Fruit fly (Drosophila melanogaster) whole organism, embryonic: ENCODE measurements around the gene Nopp140.
A peak's percentile ranks its signal among the peaks of the same experiment; 100 is the strongest.

Source experiments
- ATbp ChIP-seq: fragments of 200-800 bp; sonication (Bioruptor generic); optimal IDR thresholded peaks from 2 replicates; lab custom pipeline; 2017; ENCODE audit warnings: missing biosample characterization, mild to moderate bottlenecking, missing genetic modification characterization, missing genetic modification reagents
- CG10321 ChIP-seq: fragments of 200-800 bp; sonication (Bioruptor generic); IDR thresholded peaks from 2 replicates; pipeline ENCODE4 v1.3.6; 2022; ENCODE audit warnings: missing biosample characterization, missing genetic modification characterization
- CG10431 ChIP-seq: fragments of 200-800 bp; sonication (Bioruptor generic); optimal IDR thresholded peaks from 3 replicates; lab custom pipeline; 2018; ENCODE audit warnings: missing biosample characterization, mild to moderate bottlenecking, missing genetic modification characterization
- CG11398 ChIP-seq: fragments of 200-800 bp; sonication (Bioruptor generic); optimal IDR thresholded peaks from 2 replicates; lab custom pipeline; 2016; ENCODE audit warnings: missing biosample characterization, missing genetic modification characterization
- CG11696 ChIP-seq: fragments of 200-800 bp; sonication (Bioruptor generic); IDR thresholded peaks from 2 replicates; pipeline ENCODE4 v1.3.6; 2022; ENCODE audit warnings: missing biosample characterization, missing genetic modification characterization
- CG11723 ChIP-seq: fragments of 200-800 bp; sonication (Bioruptor generic); optimal IDR thresholded peaks from 2 replicates; lab custom pipeline; 2017; ENCODE audit warnings: missing biosample characterization, mild to moderate bottlenecking, missing genetic modification characterization
- CG12744 ChIP-seq: fragments of 200-800 bp; sonication (Bioruptor generic); optimal IDR thresholded peaks from 2 replicates; lab custom pipeline; 2016; ENCODE audit warnings: missing biosample characterization, missing genetic modification characterization
- CG14441 ChIP-seq: fragments of 200-800 bp; sonication (Bioruptor generic); IDR thresholded peaks from 2 replicates; pipeline ENCODE4 v1.3.6; 2022; ENCODE audit warnings: missing biosample characterization, missing genetic modification characterization
- CG14860 ChIP-seq: fragments of 200-800 bp; sonication (Bioruptor generic); IDR thresholded peaks from 3 replicates; pipeline ENCODE4 v1.3.6; 2022; ENCODE audit warnings: missing biosample characterization, missing genetic modification characterization; ENCODE audit not compliant: partially characterized antibody
- CG15073 ChIP-seq: fragments of 200-800 bp; sonication (Bioruptor generic); optimal IDR thresholded peaks from 2 replicates; lab custom pipeline; 2016; ENCODE audit warnings: missing biosample characterization, missing genetic modification characterization
- CG15269 ChIP-seq: fragments of 200-800 bp; sonication (Bioruptor generic); optimal IDR thresholded peaks from 2 replicates; lab custom pipeline; 2018; ENCODE audit warnings: missing biosample characterization, mild to moderate bottlenecking, missing genetic modification characterization, moderate library complexity
- CG15479 ChIP-seq: fragments of 200-800 bp; sonication (Bioruptor generic); optimal IDR thresholded peaks from 3 replicates; lab custom pipeline; 2019; ENCODE audit warnings: missing biosample characterization, mild to moderate bottlenecking, missing genetic modification characterization, moderate library complexity
- CG17186 ChIP-seq: fragments of 200-800 bp; sonication (Bioruptor generic); optimal IDR thresholded peaks from 3 replicates; lab custom pipeline; 2017; ENCODE audit warnings: missing biosample characterization, missing genetic modification reagents, missing genetic modification characterization
- CG17385 ChIP-seq: fragments of 200-800 bp; sonication (Bioruptor generic); optimal IDR thresholded peaks from 3 replicates; lab custom pipeline; 2018; ENCODE audit warnings: missing biosample characterization, mild to moderate bottlenecking, missing genetic modification characterization
- CG17802 ChIP-seq: fragments of 200-800 bp; sonication (Bioruptor generic); optimal IDR thresholded peaks from 2 replicates; lab custom pipeline; 2018; ENCODE audit warnings: missing biosample characterization, mild to moderate bottlenecking, missing genetic modification characterization, moderate library complexity
- CG30403 ChIP-seq: fragments of 200-800 bp; sonication (Bioruptor generic); optimal IDR thresholded peaks from 3 replicates; lab custom pipeline; 2016; ENCODE audit warnings: missing biosample characterization, missing genetic modification characterization
- CG33213 ChIP-seq: fragments of 200-800 bp; sonication (Bioruptor generic); optimal IDR thresholded peaks from 3 replicates; lab custom pipeline; 2016; ENCODE audit warnings: missing biosample characterization, missing genetic modification characterization
- CG34224 ChIP-seq: fragments of 200-800 bp; sonication (Bioruptor generic); IDR thresholded peaks from 3 replicates; pipeline ENCODE4 v1.3.6; 2022; ENCODE audit warnings: missing biosample characterization, missing genetic modification characterization; ENCODE audit not compliant: partially characterized antibody
- CG4820 ChIP-seq: fragments of 200-800 bp; sonication (Bioruptor generic); optimal IDR thresholded peaks from 3 replicates; lab custom pipeline; 2016; ENCODE audit warnings: missing biosample characterization, missing genetic modification characterization
- D19B ChIP-seq: fragments of 200-800 bp; sonication (Bioruptor generic); optimal IDR thresholded peaks from 2 replicates; lab custom pipeline; 2017; ENCODE audit warnings: missing biosample characterization, mild to moderate bottlenecking, missing genetic modification characterization
- Deaf1 ChIP-seq: fragments of 200-800 bp; optimal IDR thresholded peaks from 3 replicates; lab custom pipeline; 2019; ENCODE audit warnings: missing biosample characterization, mild to moderate bottlenecking, missing genetic modification characterization, moderate library complexity
- Dip3 ChIP-seq: fragments of 200-800 bp; sonication (Bioruptor generic); optimal IDR thresholded peaks from 3 replicates; lab custom pipeline; 2016; ENCODE audit warnings: missing biosample characterization, missing genetic modification characterization
- Gsc ChIP-seq: fragments of 200-800 bp; sonication (Bioruptor generic); IDR thresholded peaks from 2 replicates; pipeline ENCODE4 v1.3.6; 2022; ENCODE audit warnings: missing biosample characterization, missing genetic modification characterization
- Lpt ChIP-seq: fragments of >200 bp; optimal IDR thresholded peaks from 2 replicates; lab custom pipeline; 2018; ENCODE audit warnings: missing biosample characterization, missing genetic modification characterization
- MTF-1 ChIP-seq: fragments of 200-800 bp; sonication (Bioruptor generic); optimal IDR thresholded peaks from 2 replicates; lab custom pipeline; 2018; ENCODE audit warnings: missing biosample characterization, mild to moderate bottlenecking, missing genetic modification characterization, borderline replicate concordance
- Mrtf ChIP-seq: fragments of 200-800 bp; sonication (Bioruptor generic); IDR thresholded peaks from 3 replicates; pipeline ENCODE4 v1.3.6; 2022; ENCODE audit warnings: missing biosample characterization, missing genetic modification characterization
- NC2β ChIP-seq: fragments of 200-800 bp; sonication (Bioruptor generic); optimal IDR thresholded peaks from 2 replicates; lab custom pipeline; 2016; ENCODE audit warnings: missing biosample characterization, missing genetic modification characterization
- Nf-YB ChIP-seq: fragments of 200-800 bp; sonication (Bioruptor generic); optimal IDR thresholded peaks from 3 replicates; lab custom pipeline; 2019; ENCODE audit warnings: missing biosample characterization, mild to moderate bottlenecking, missing genetic modification characterization, moderate library complexity
- Sin3A ChIP-seq: fragments of >200 bp; optimal IDR thresholded peaks from 2 replicates; lab custom pipeline; 2018
- Sox102F ChIP-seq: fragments of 200-800 bp; sonication (Bioruptor generic); optimal IDR thresholded peaks from 2 replicates; lab custom pipeline; 2018; ENCODE audit warnings: missing biosample characterization, mild to moderate bottlenecking, missing genetic modification characterization, moderate library complexity
- Usf ChIP-seq: fragments of 200-800 bp; sonication (Bioruptor generic); optimal IDR thresholded peaks from 2 replicates; lab custom pipeline; 2017; ENCODE audit warnings: missing genotype, missing biosample characterization, missing genetic modification characterization
- al ChIP-seq: fragments of 200-800 bp; sonication (Bioruptor generic); IDR thresholded peaks from 2 replicates; pipeline ENCODE4 v1.3.6; 2022; ENCODE audit warnings: missing biosample characterization, missing genetic modification characterization
- ato ChIP-seq: fragments of 200-800 bp; sonication (Bioruptor generic); IDR thresholded peaks from 2 replicates; pipeline ENCODE4 v1.3.6; 2022; ENCODE audit warnings: missing biosample characterization, missing genetic modification characterization; ENCODE audit not compliant: partially characterized antibody
- corto ChIP-seq: fragments of 200-800 bp; sonication (Bioruptor generic); optimal IDR thresholded peaks from 2 replicates; lab custom pipeline; 2016; ENCODE audit warnings: missing biosample characterization, mild to moderate bottlenecking, missing genetic modification characterization, moderate library complexity
- crol ChIP-seq: fragments of 200-800 bp; sonication (Bioruptor generic); IDR thresholded peaks from 2 replicates; pipeline ENCODE4 v1.3.6; 2022; ENCODE audit warnings: missing biosample characterization, missing genetic modification characterization
- eve ChIP-seq, 2 experiments: fragments of >200 bp; optimal IDR thresholded peaks; 2 replicates each; lab custom pipeline; 2017; ENCODE audit warnings: missing biosample characterization in 2 of 2, missing genetic modification characterization in 2 of 2
- ewg ChIP-seq: fragments of 200-800 bp; sonication (Bioruptor generic); optimal IDR thresholded peaks from 3 replicates; lab custom pipeline; 2017; ENCODE audit warnings: mild to moderate bottlenecking, missing biosample characterization, missing genetic modification reagents, missing genetic modification characterization
- fu2 ChIP-seq: fragments of 200-800 bp; sonication (Bioruptor generic); optimal IDR thresholded peaks from 2 replicates; lab custom pipeline; 2016; ENCODE audit warnings: missing biosample characterization, missing genetic modification characterization
- gcm ChIP-seq: fragments of 200-800 bp; sonication (Bioruptor generic); optimal IDR thresholded peaks from 2 replicates; lab custom pipeline; 2019; ENCODE audit warnings: missing biosample characterization, mild to moderate bottlenecking, missing genetic modification characterization, moderate library complexity
- gem ChIP-seq: fragments of 200-800 bp; sonication (Bioruptor generic); optimal IDR thresholded peaks from 2 replicates; lab custom pipeline; 2019; ENCODE audit warnings: missing biosample characterization, mild to moderate bottlenecking, missing genetic modification characterization, moderate library complexity
- jumu ChIP-seq: fragments of 200-800 bp; sonication (Bioruptor generic); optimal IDR thresholded peaks from 3 replicates; lab custom pipeline; 2016; ENCODE audit warnings: missing biosample characterization, missing genetic modification characterization
- pnt ChIP-seq: fragments of 200-800 bp; sonication (Bioruptor generic); optimal IDR thresholded peaks from 3 replicates; lab custom pipeline; 2016; ENCODE audit warnings: missing biosample characterization, missing genetic modification characterization
- sob ChIP-seq: fragments of 200-800 bp; sonication (Bioruptor generic); IDR thresholded peaks from 2 replicates; pipeline ENCODE4 v1.3.6; 2022; ENCODE audit warnings: missing biosample characterization, missing genetic modification characterization
- tgo ChIP-seq: fragments of 200-800 bp; sonication (Bioruptor generic); IDR thresholded peaks from 3 replicates; pipeline ENCODE4 v1.3.6; 2022; ENCODE audit warnings: missing biosample characterization, missing genetic modification characterization
- tna ChIP-seq: fragments of 200-800 bp; sonication (Bioruptor generic); IDR thresholded peaks from 2 replicates; pipeline ENCODE4 v1.3.6; 2022; ENCODE audit warnings: missing biosample characterization, missing genetic modification characterization; ENCODE audit not compliant: partially characterized antibody
- unpg ChIP-seq: fragments of 200-800 bp; sonication (Bioruptor generic); optimal IDR thresholded peaks from 3 replicates; lab custom pipeline; 2018; ENCODE audit warnings: missing biosample characterization, mild to moderate bottlenecking, missing genetic modification characterization, moderate library complexity
- vnd ChIP-seq: fragments of 200-800 bp; sonication (Bioruptor generic); IDR thresholded peaks from 3 replicates; pipeline ENCODE4 v1.3.6; 2022; ENCODE audit warnings: missing biosample characterization, missing genetic modification characterization; ENCODE audit not compliant: partially characterized antibody
- zfh2 ChIP-seq: fragments of 200-800 bp; sonication (Bioruptor generic); optimal IDR thresholded peaks from 2 replicates; lab custom pipeline; 2016; ENCODE audit warnings: missing biosample characterization, missing genetic modification characterization

Nopp140 gene

DNA sequence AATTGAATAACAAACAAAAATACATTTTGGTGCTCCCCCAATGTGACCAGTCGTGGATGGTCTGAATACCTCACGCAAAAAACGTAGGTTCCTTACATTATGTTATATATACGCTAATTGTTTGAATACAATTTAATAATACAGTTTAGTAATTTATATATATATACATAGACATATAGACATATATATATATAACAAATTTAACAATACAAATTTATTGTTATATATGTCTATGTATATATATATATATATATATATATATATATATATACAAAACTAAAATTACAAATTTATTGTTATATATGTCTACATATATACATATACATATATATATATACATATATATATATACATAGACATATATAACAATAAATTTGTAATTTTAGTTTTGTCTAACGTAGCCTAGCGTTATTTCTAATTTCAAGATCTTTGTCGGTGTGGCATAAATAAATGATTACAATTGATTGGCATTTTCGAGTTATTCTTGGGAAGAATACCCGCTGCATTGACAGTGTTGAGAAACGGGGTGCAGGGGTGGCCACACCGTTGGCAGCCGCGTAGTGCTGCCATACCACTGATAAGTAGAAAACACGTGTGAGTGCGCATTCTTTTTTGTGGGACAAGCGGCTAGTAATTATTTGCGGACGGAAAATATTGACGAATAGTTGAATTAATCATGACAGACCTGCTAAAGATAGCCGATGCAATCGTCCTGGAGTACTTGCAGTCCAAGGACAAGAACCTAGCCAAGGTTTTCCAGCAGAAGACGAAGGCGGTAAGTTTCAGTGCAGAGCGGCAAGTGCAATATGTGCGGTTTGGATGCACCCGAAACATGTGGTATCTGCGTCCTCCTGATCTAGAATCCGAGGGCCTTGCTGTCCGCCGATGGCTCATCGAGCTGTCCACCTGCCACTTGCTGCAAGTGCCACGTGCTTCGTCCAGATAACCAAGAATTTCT is at the start of gene Nopp140, which contains the start of gene CG7148 (continued):
- TF ChIP-seq Dip3 (peak; percentile 63), tna (GFP tag; lab: Robert Waterston, UW) (no peak), Nf-YB (GFP tag; lab: Kevin White, UChicago) (peak; percentile 7), CG33213 (GFP tag; lab: Kevin White, UChicago) (peak; percentile 66), CG15479 (GFP tag; lab: Kevin White, UChicago) (no peak), CG11723 (peak; percentile 38), CG4820 (GFP tag; lab: Kevin White, UChicago) (peak; percentile 76), zfh2 (GFP tag; lab: Kevin White, UChicago) (peak; percentile 69), CG11398 (GFP tag; lab: Kevin White, UChicago) (peak; percentile 32), corto (GFP tag; lab: Kevin White, UChicago) (no peak), gem (tag; lab: Kevin White, UChicago) (peak; percentile 72), CG34224 (GFP tag; lab: Robert Waterston, UW) (peak; percentile 32; the same call in 1 of the 3 replicates), Usf (peak; percentile 42), fu2 (GFP tag; lab: Kevin White, UChicago) (peak; percentile 68), CG14860 (no peak), jumu (peak; percentile 51), gcm (GFP tag; lab: Kevin White, UChicago) (no peak), D19B (GFP tag; lab: Kevin White, UChicago) (peak; percentile 33), Lpt (no peak), CG30403 (GFP tag; lab: Kevin White, UChicago) (peak; percentile 68), CG17802 (tag; lab: Kevin White, UChicago) (peak; percentile 78), CG10321 (GFP tag; lab: Robert Waterston, UW) (peak; percentile 46; the same call in 1 of the 2 replicates), ATbp (peak; percentile 22), crol (GFP tag; lab: Robert Waterston, UW) (no peak), pnt (GFP tag; lab: Kevin White, UChicago) (peak; percentile 30), CG17186 (GFP tag; lab: Kevin White, UChicago) (peak; percentile 73), CG15073 (no peak), CG14441 (GFP tag; lab: Robert Waterston, UW) (peak; percentile 67), CG17385 (peak; percentile 63), al (GFP tag; lab: Robert Waterston, UW) (peak; percentile 60), tgo (GFP tag; lab: Robert Waterston, UW) (peak; percentile 59), sob (GFP tag; lab: Robert Waterston, UW) (peak; percentile 80), ewg (peak; percentile 38), vnd (GFP tag; lab: Robert Waterston, UW) (no peak), NC2β (GFP tag; lab: Kevin White, UChicago) (peak; percentile 37), CG10431 (GFP tag; lab: Kevin White, UChicago) (no peak), Gsc (GFP tag; lab: Robert Waterston, UW) (no peak), eve (GFP tag; optimal IDR thresholded peaks at IDR 0.05; lab: Kevin White, UChicago) (no peak), CG11696 (no peak), Sin3A (lab: Kevin White, UChicago) (peak; percentile 47), CG15269 (tag; lab: Kevin White, UChicago) (peak; percentile 71), Deaf1 (tag; lab: Kevin White, UChicago) (no peak), MTF-1 (GFP tag; lab: Kevin White, UChicago) (peak; percentile 40), ato (GFP tag; lab: Robert Waterston, UW) (no peak), CG12744 (GFP tag; lab: Kevin White, UChicago) (peak; percentile 10), unpg (GFP tag; lab: Kevin White, UChicago) (peak; percentile 63), Mrtf (GFP tag; lab: Robert Waterston, UW) (peak; percentile 40; the same call in 1 of the 3 replicates), Sox102F (peak; percentile 63)
